Fruit fly (Drosophila melanogaster): ENCODE results near the gene mira.

The mira gene

dm6 chr3R:19908863-19909343 is 26.0 kb downstream of the mira start (continued):
- TF ChIP-seq Sox102F (GFP tag; optimal IDR thresholded peaks at IDR 0.05) (peak; percentile 87), fd85E (GFP tag; optimal IDR thresholded peaks at IDR 0.05) (peak; percentile 65), CG10669 (GFP tag; optimal IDR thresholded peaks at IDR 0.05) (peak; percentile 77), dsx (GFP tag; optimal IDR thresholded peaks at IDR 0.05; ENCODE audit: poor library complexity, severe bottlenecking) (peak; percentile 51), ss (GFP tag; optimal IDR thresholded peaks at IDR 0.05) (peak in 1 of 2 experiments; percentile 42), Gug (GFP tag; IDR thresholded peaks at IDR 0.05) (peak; percentile 70), CG16779 (tag; optimal IDR thresholded peaks at IDR 0.05) (peak; percentile 57), CG32006 (GFP tag; optimal IDR thresholded peaks at IDR 0.05) (peak; percentile 84), topi (GFP tag; optimal IDR thresholded peaks at IDR 0.05) (peak; percentile 81), CG1621 (tag; optimal IDR thresholded peaks at IDR 0.05) (peak; percentile 82), CG3919 (GFP tag; optimal IDR thresholded peaks at IDR 0.05) (peak; percentile 88), spab (GFP tag; optimal IDR thresholded peaks at IDR 0.05) (peak; percentile 54)

- TF ChIP-seq Blimp-1 (GFP tag; optimal IDR thresholded peaks at IDR 0.05) (peak; percentile 59), dac (GFP tag; optimal IDR thresholded peaks at IDR 0.05) (peak; percentile 63), CG31627 (GFP tag; optimal IDR thresholded peaks at IDR 0.05) (peak; percentile 95), CG6276 (GFP tag; optimal IDR thresholded peaks at IDR 0.05) (peak; percentile 74), CG6163 (GFP tag; IDR thresholded peaks at IDR 0.05) (peak; percentile 91), CG8119 (GFP tag; IDR thresholded peaks at IDR 0.05) (peak; percentile 86), Ets21C (GFP tag; optimal IDR thresholded peaks at IDR 0.05) (peak; percentile 89), CG11294 (GFP tag; IDR thresholded peaks at IDR 0.05) (peak; percentile 84), CG3919 (GFP tag; optimal IDR thresholded peaks at IDR 0.05) (peak; percentile 87), cyc (GFP tag; optimal IDR thresholded peaks at IDR 0.05) (peak; percentile 91), achi (GFP tag; optimal IDR thresholded peaks at IDR 0.05) (peak; percentile 87), CG8632 (GFP tag; optimal IDR thresholded peaks at IDR 0.05) (peak; percentile 83), OdsH (GFP tag; optimal IDR thresholded peaks at IDR 0.05) (peak; percentile 92), CG8319 (GFP tag; optimal IDR thresholded peaks at IDR 0.05) (peak; percentile 86), svp (GFP tag) (peak; percentile 98), CG10669 (GFP tag; optimal IDR thresholded peaks at IDR 0.05) (peak; percentile 80), net (GFP tag; optimal IDR thresholded peaks at IDR 0.05) (peak; percentile 86), CG15336 (GFP tag; IDR thresholded peaks at IDR 0.05) (peak; percentile 91), Hr38 (GFP tag; optimal IDR thresholded peaks at IDR 0.05) (no peak), Lpt (GFP tag; optimal IDR thresholded peaks at IDR 0.05) (peak; percentile 65), CG11762 (GFP tag; optimal IDR thresholded peaks at IDR 0.05; ENCODE audit: insufficient read depth) (peak; percentile 82), fd85E (GFP tag; optimal IDR thresholded peaks at IDR 0.05) (no peak), dsx (GFP tag; optimal IDR thresholded peaks at IDR 0.05; ENCODE audit: poor library complexity, severe bottlenecking) (peak; percentile 64), Eip78C (GFP tag) (peak; percentile 95), pdm3 (GFP tag; optimal IDR thresholded peaks at IDR 0.05) (peak; percentile 92), CG34406 (GFP tag; optimal IDR thresholded peaks at IDR 0.05) (peak; percentile 86), esn (GFP tag; optimal IDR thresholded peaks at IDR 0.05) (peak; percentile 93), fd59A (GFP tag; optimal IDR thresholded peaks at IDR 0.05) (peak; percentile 85), CG16779 (tag; optimal IDR thresholded peaks at IDR 0.05) (peak; percentile 68), Hr4 (GFP tag; optimal IDR thresholded peaks at IDR 0.05) (peak; percentile 86), Sox14 (GFP tag; optimal IDR thresholded peaks at IDR 0.05) (peak; percentile 89), CG7368 (GFP tag; optimal IDR thresholded peaks at IDR 0.05) (peak; percentile 82), Smox (GFP tag; optimal IDR thresholded peaks at IDR 0.05) (peak; percentile 91), Met (GFP tag; optimal IDR thresholded peaks at IDR 0.05) (peak; percentile 87), Sox15 (GFP tag; optimal IDR thresholded peaks at IDR 0.05) (peak; percentile 89), lz (GFP tag; optimal IDR thresholded peaks at IDR 0.05) (peak; percentile 91), Eip93F (GFP tag; optimal IDR thresholded peaks at IDR 0.05) (peak; percentile 66), CG3032 (tag; optimal IDR thresholded peaks at IDR 0.05) (peak; percentile 81), eg (GFP tag; IDR thresholded peaks at IDR 0.05) (peak; percentile 91), topi (GFP tag; optimal IDR thresholded peaks at IDR 0.05) (peak; percentile 84), acj6 (GFP tag; optimal IDR thresholded peaks at IDR 0.05) (peak; percentile 89), CG6854 (GFP tag; optimal IDR thresholded peaks at IDR 0.05) (peak; percentile 53), Gug (GFP tag; IDR thresholded peaks at IDR 0.05) (peak; percentile 81)
Observed at dm6 chr3R:19905932-19906439, 28.9 kb downstream of the mira start.
